Worm (Caenorhabditis elegans) whole organism, young adult: ENCODE measurements around the gene T24H7.2.
A peak's percentile ranks its signal among the peaks of the same experiment; 100 is the strongest.

Experiments used
- B0019.2 ChIP-seq: fragments of 200-800 bp; sonication (Bioruptor generic); conservative IDR thresholded peaks from 2 replicates; pipeline ENCODE4 v1.3.6; 2022; ENCODE audit warnings: missing genetic modification reagents, missing genetic modification characterization, missing compliant biosample characterization
- B0035.1 ChIP-seq: sonication (generic microtip); optimal IDR thresholded peaks from 2 replicates; lab custom pipeline; 2016; ENCODE audit warnings: missing genetic modification characterization, mild to moderate bottlenecking, missing compliant biosample characterization, missing genotype, missing genetic modification reagents
- C17E4.6 ChIP-seq: fragments of 200-800 bp; sonication (Bioruptor generic); IDR thresholded peaks from 2 replicates; pipeline ENCODE4 v1.3.6; 2022; ENCODE audit warnings: missing genetic modification reagents, missing genetic modification characterization, missing compliant biosample characterization
- F33H1.4 ChIP-seq: fragments of 200-800 bp; sonication (Bioruptor generic); IDR thresholded peaks from 2 replicates; pipeline ENCODE4 v1.3.6; 2022; ENCODE audit warnings: missing genetic modification reagents, missing genetic modification characterization, missing compliant biosample characterization
- F49E8.2 ChIP-seq: sonication (generic microtip); optimal IDR thresholded peaks from 3 replicates; lab custom pipeline; 2017; ENCODE audit warnings: missing genetic modification characterization, mild to moderate bottlenecking, missing compliant biosample characterization, antibody characterized with exemption, moderate library complexity; ENCODE audit not compliant: insufficient read depth
- F52B5.7 ChIP-seq: sonication (generic microtip); optimal IDR thresholded peaks from 2 replicates; lab custom pipeline; 2016; ENCODE audit warnings: mild to moderate bottlenecking, missing genetic modification characterization, missing compliant biosample characterization
- F57C9.4 ChIP-seq: sonication (generic microtip); optimal IDR thresholded peaks from 2 replicates; lab custom pipeline; 2017; ENCODE audit warnings: mild to moderate bottlenecking, missing genetic modification characterization, missing compliant biosample characterization
- T26A5.8 ChIP-seq: sonication (generic microtip); optimal IDR thresholded peaks from 2 replicates; lab custom pipeline; 2016; ENCODE audit warnings: missing genetic modification characterization, missing compliant biosample characterization
- Y53F4B.3 ChIP-seq: fragments of 200-800 bp; sonication (Bioruptor generic); IDR thresholded peaks from 2 replicates; pipeline ENCODE4 v1.3.6; 2022; ENCODE audit warnings: missing genetic modification reagents, missing genetic modification characterization, missing compliant biosample characterization
- Y67H2A.10 ChIP-seq: fragments of 200-800 bp; sonication (Bioruptor generic); conservative IDR thresholded peaks from 2 replicates; pipeline ENCODE4 v1.3.6; 2022; ENCODE audit warnings: missing genetic modification reagents, missing genetic modification characterization, missing compliant biosample characterization
- ama-1 ChIP-seq, 3 experiments: fragments of 150-350 bp in 1 of 3; sonication (generic microtip) in 2 of 3; optimal IDR thresholded peaks; 2 replicates each; lab custom pipeline; 2014 to 2018; ENCODE audit warnings: missing biosample characterization in 2 of 3, missing genetic modification characterization in 2 of 3, missing genetic modification reagents in 2 of 3
- aptf-2 ChIP-seq: fragments of 200-800 bp; sonication (Bioruptor generic); conservative IDR thresholded peaks from 2 replicates; pipeline ENCODE4 v1.3.6; 2022; ENCODE audit warnings: missing genetic modification reagents, missing genetic modification characterization, missing compliant biosample characterization
- bed-1 ChIP-seq: fragments of 200-800 bp; sonication (Bioruptor generic); IDR thresholded peaks from 2 replicates; pipeline ENCODE4 v1.3.6; 2022; ENCODE audit warnings: missing genetic modification reagents, missing genetic modification characterization, missing compliant biosample characterization
- bed-2 ChIP-seq: fragments of 200-800 bp; sonication (Bioruptor generic); IDR thresholded peaks from 2 replicates; pipeline ENCODE4 v1.3.6; 2022; ENCODE audit warnings: missing genetic modification reagents, missing genetic modification characterization, missing compliant biosample characterization
- cebp-1 ChIP-seq, 2 experiments: fragments of 200-800 bp in 1 of 2; sonication (Bioruptor generic) in 1 of 2; sonication (generic microtip) in 1 of 2; IDR thresholded peaks in 1 of 2; optimal IDR thresholded peaks in 1 of 2; 2 replicates each; pipeline versions ENCODE4 v1.3.6 to Lab custom; 2017 to 2022; ENCODE audit warnings: missing compliant biosample characterization in 2 of 2, missing genetic modification characterization in 2 of 2, mild to moderate bottlenecking in 1 of 2, missing genetic modification reagents in 1 of 2, moderate library complexity in 1 of 2
- cebp-2 ChIP-seq: fragments of 200-800 bp; sonication (Bioruptor generic); IDR thresholded peaks from 2 replicates; pipeline ENCODE4 v1.3.6; 2022; ENCODE audit warnings: missing genetic modification characterization, missing compliant biosample characterization
- ceh-79 ChIP-seq: sonication (generic microtip); optimal IDR thresholded peaks from 2 replicates; lab custom pipeline; 2017; ENCODE audit warnings: mild to moderate bottlenecking, missing genetic modification characterization, missing compliant biosample characterization
- ceh-91 ChIP-seq: fragments of 200-800 bp; sonication (Bioruptor generic); IDR thresholded peaks from 2 replicates; pipeline ENCODE4 v1.3.6; 2022; ENCODE audit warnings: missing genetic modification reagents, missing genetic modification characterization, missing compliant biosample characterization
- dpff-1 ChIP-seq: sonication (generic microtip); optimal IDR thresholded peaks from 2 replicates; lab custom pipeline; 2017; ENCODE audit warnings: mild to moderate bottlenecking, missing genetic modification characterization, missing compliant biosample characterization
- egl-18 ChIP-seq: fragments of 200-800 bp; sonication (Bioruptor generic); IDR thresholded peaks from 2 replicates; pipeline ENCODE4 v1.3.6; 2022; ENCODE audit warnings: missing genetic modification reagents, missing genetic modification characterization, missing compliant biosample characterization
- egl-44 ChIP-seq: fragments of 200-800 bp; sonication (Bioruptor generic); IDR thresholded peaks from 2 replicates; pipeline ENCODE4 v1.3.6; 2022; ENCODE audit warnings: missing genetic modification reagents, missing genetic modification characterization, missing compliant biosample characterization
- egrh-3 ChIP-seq: fragments of 200-800 bp; sonication (Bioruptor generic); IDR thresholded peaks from 2 replicates; pipeline ENCODE4 v1.3.6; 2022; ENCODE audit warnings: missing genetic modification reagents, missing genetic modification characterization, missing compliant biosample characterization
- him-1 ChIP-seq: sonication (generic microtip); optimal IDR thresholded peaks from 2 replicates; lab custom pipeline; 2016; ENCODE audit warnings: missing genotype, missing genetic modification reagents, missing genetic modification characterization, missing compliant biosample characterization
- hlh-12 ChIP-seq: sonication (generic microtip); optimal IDR thresholded peaks from 2 replicates; lab custom pipeline; 2016; ENCODE audit warnings: missing genetic modification characterization, missing compliant biosample characterization
- hlh-26 ChIP-seq: fragments of 200-800 bp; sonication (Bioruptor generic); conservative IDR thresholded peaks from 2 replicates; pipeline ENCODE4 v1.3.6; 2022; ENCODE audit warnings: missing genetic modification reagents, missing genetic modification characterization, missing compliant biosample characterization
- hrde-1 ChIP-seq: sonication (generic microtip); optimal IDR thresholded peaks from 2 replicates; lab custom pipeline; 2016; ENCODE audit warnings: missing genetic modification characterization, mild to moderate bottlenecking, missing compliant biosample characterization, moderate library complexity, missing genotype, missing genetic modification reagents, borderline replicate concordance
- lin-26 ChIP-seq: fragments of 200-800 bp; sonication (Bioruptor generic); IDR thresholded peaks from 2 replicates; pipeline ENCODE4 v1.3.6; 2022; ENCODE audit warnings: missing genetic modification reagents, missing genetic modification characterization, missing compliant biosample characterization
- lsl-1 ChIP-seq: fragments of 200-800 bp; sonication (Bioruptor generic); optimal IDR thresholded peaks from 2 replicates; lab custom pipeline; 2018; ENCODE audit warnings: mild to moderate bottlenecking, missing genetic modification characterization, moderate library complexity, missing compliant biosample characterization
- madf-3 ChIP-seq: fragments of 200-800 bp; sonication (Bioruptor generic); IDR thresholded peaks from 2 replicates; pipeline ENCODE4 v1.3.6; 2022; ENCODE audit warnings: missing genetic modification reagents, missing genetic modification characterization, missing compliant biosample characterization
- madf-6 ChIP-seq: fragments of 200-800 bp; sonication (Bioruptor generic); IDR thresholded peaks from 2 replicates; pipeline ENCODE4 v1.3.6; 2022; ENCODE audit warnings: missing genetic modification reagents, missing genetic modification characterization, missing compliant biosample characterization
- mcd-1 ChIP-seq: fragments of 200-800 bp; sonication (Bioruptor generic); IDR thresholded peaks from 2 replicates; pipeline ENCODE4 v1.3.6; 2022; ENCODE audit warnings: missing genetic modification reagents, missing genetic modification characterization, missing compliant biosample characterization
- mxl-1 ChIP-seq: sonication (generic microtip); optimal IDR thresholded peaks from 2 replicates; lab custom pipeline; 2016; ENCODE audit warnings: missing genetic modification characterization, missing compliant biosample characterization
- nfya-1 ChIP-seq: sonication (generic microtip); optimal IDR thresholded peaks from 2 replicates; lab custom pipeline; 2017; ENCODE audit warnings: antibody characterized with exemption, missing compliant biosample characterization, missing genetic modification characterization, borderline replicate concordance; ENCODE audit not compliant: insufficient read depth
- nfyb-1 ChIP-seq: fragments of 200-800 bp; sonication (Bioruptor generic); IDR thresholded peaks from 2 replicates; pipeline ENCODE4 v1.3.6; 2022; ENCODE audit warnings: missing genetic modification reagents, missing genetic modification characterization, missing compliant biosample characterization
- nhr-27 ChIP-seq: fragments of 200-800 bp; sonication (Bioruptor generic); optimal IDR thresholded peaks from 2 replicates; lab custom pipeline; 2018; ENCODE audit warnings: mild to moderate bottlenecking, missing genetic modification characterization, moderate library complexity, missing compliant biosample characterization
- nhr-80 ChIP-seq: sonication (generic microtip); optimal IDR thresholded peaks from 2 replicates; lab custom pipeline; 2016; ENCODE audit warnings: missing genetic modification characterization, missing compliant biosample characterization
- pbrm-1 ChIP-seq: fragments of 200-800 bp; sonication (Bioruptor generic); IDR thresholded peaks from 2 replicates; pipeline ENCODE4 v1.3.6; 2022; ENCODE audit warnings: missing genetic modification reagents, missing genetic modification characterization, missing compliant biosample characterization
- sdz-38 ChIP-seq: sonication (generic microtip); optimal IDR thresholded peaks from 2 replicates; lab custom pipeline; 2016; ENCODE audit warnings: missing genotype, missing genetic modification characterization, missing compliant biosample characterization
- snpc-1.1 ChIP-seq: sonication (generic microtip); optimal IDR thresholded peaks from 2 replicates; lab custom pipeline; 2017; ENCODE audit warnings: missing genetic modification characterization, mild to moderate bottlenecking, missing compliant biosample characterization, antibody characterized with exemption, moderate library complexity, missing genotype, missing genetic modification reagents; ENCODE audit not compliant: insufficient read depth
- snpc-1.3 ChIP-seq: sonication (generic microtip); optimal IDR thresholded peaks from 2 replicates; lab custom pipeline; 2017; ENCODE audit warnings: missing genetic modification characterization, mild to moderate bottlenecking, missing compliant biosample characterization, antibody characterized with exemption, moderate library complexity, missing genotype, missing genetic modification reagents; ENCODE audit not compliant: insufficient read depth
- snpc-3.4 ChIP-seq: sonication (generic microtip); optimal IDR thresholded peaks from 2 replicates; lab custom pipeline; 2017; ENCODE audit warnings: missing genetic modification characterization, mild to moderate bottlenecking, missing compliant biosample characterization, antibody characterized with exemption, moderate library complexity, missing genotype, missing genetic modification reagents
- xnd-1 ChIP-seq: sonication (generic microtip); optimal IDR thresholded peaks from 2 replicates; lab custom pipeline; 2016; ENCODE audit warnings: missing genotype, missing genetic modification reagents, missing genetic modification characterization, missing compliant biosample characterization
- ztf-18 ChIP-seq: sonication (generic microtip); optimal IDR thresholded peaks from 2 replicates; lab custom pipeline; 2016; ENCODE audit warnings: missing genotype, mild to moderate bottlenecking, missing genetic modification characterization, missing compliant biosample characterization
- ztf-22 ChIP-seq: fragments of 200-800 bp; sonication (Bioruptor generic); optimal IDR thresholded peaks from 2 replicates; lab custom pipeline; 2018; ENCODE audit warnings: mild to moderate bottlenecking, missing genetic modification characterization, moderate library complexity, missing compliant biosample characterization
- ztf-25 ChIP-seq: fragments of 200-800 bp; sonication (Bioruptor generic); IDR thresholded peaks from 2 replicates; pipeline ENCODE4 v1.3.6; 2022; ENCODE audit warnings: missing genetic modification reagents, missing genetic modification characterization, missing compliant biosample characterization
- ztf-28 ChIP-seq: fragments of 200-800 bp; sonication (Bioruptor generic); IDR thresholded peaks from 2 replicates; pipeline ENCODE4 v1.3.6; 2022; ENCODE audit warnings: missing genetic modification reagents, missing genetic modification characterization, missing compliant biosample characterization
- ztf-6 ChIP-seq: fragments of 200-800 bp; sonication (Bioruptor generic); IDR thresholded peaks from 2 replicates; pipeline ENCODE4 v1.3.6; 2022; ENCODE audit warnings: missing genetic modification reagents, missing genetic modification characterization, missing compliant biosample characterization

T24H7.2 gene

DNA sequence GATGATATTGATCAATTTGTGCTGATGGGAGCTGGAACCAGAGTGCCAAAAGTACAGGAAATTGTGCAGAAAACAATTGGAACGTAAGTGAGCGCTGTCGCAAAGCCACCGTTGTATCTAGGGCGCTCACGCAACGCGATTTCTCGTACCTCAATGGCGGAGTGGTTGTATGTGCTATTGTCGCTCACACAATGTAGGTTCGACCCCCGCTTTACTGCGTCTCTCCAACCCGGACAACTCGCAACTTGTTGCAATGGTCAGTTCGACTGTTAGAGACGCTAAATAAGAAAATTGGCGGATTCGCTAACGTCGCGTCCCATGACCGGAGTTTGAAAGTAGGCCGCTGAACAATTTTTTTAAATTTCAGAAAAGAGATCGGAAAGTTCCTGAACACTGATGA lies 1.4 kb downstream of the T24H7.2 start (continued):
- TF ChIP-seq F49E8.2 (peak; percentile 82), bed-2 (GFP tag; lab: Robert Waterston, UW) (0 out of 2 replicates have a peak, but pooled peaks have one; percentile 15), egl-18 (GFP tag; lab: Robert Waterston, UW) (no peak), dpff-1 (tag; lab: Kevin White, UChicago) (no peak), ztf-25 (GFP tag; lab: Robert Waterston, UW) (no peak), sdz-38 (tag; lab: Kevin White, UChicago) (no peak), lsl-1 (GFP tag; lab: Kevin White, UChicago) (peak; percentile 43), aptf-2 (GFP tag; lab: Robert Waterston, UW) (no peak), F52B5.7 (tag; lab: Kevin White, UChicago) (peak; percentile 17), mcd-1 (GFP tag; lab: Robert Waterston, UW) (peak; percentile 54; the same call in 1 of the 2 replicates), nhr-27 (no peak), nfya-1 (no peak), madf-3 (GFP tag; lab: Robert Waterston, UW) (no peak), hrde-1 (peak; percentile 43), xnd-1 (tag; lab: Kevin White, UChicago) (no peak), snpc-1.1 (tag; lab: Kevin White, UChicago) (no peak), F57C9.4 (tag; lab: Kevin White, UChicago) (no peak), cebp-1 (GFP tag; IDR thresholded peaks at IDR 0.05; lab: Robert Waterston, UW) (0 out of 2 replicates have a peak, but pooled peaks have one; percentile 11), cebp-1 (tag; optimal IDR thresholded peaks at IDR 0.05; lab: Kevin White, UChicago) (peak; percentile 62), ama-1 (optimal IDR thresholded peaks at IDR 0.05; lab: Kevin White, UChicago) (no peak), ama-1 (GFP tag; optimal IDR thresholded peaks at IDR 0.05; lab: Kevin White, UChicago) (peak; percentile 66 to 71), Y53F4B.3 (GFP tag; lab: Robert Waterston, UW) (no peak), him-1 (tag; lab: Kevin White, UChicago) (no peak), lin-26 (GFP tag; lab: Robert Waterston, UW) (peak; percentile 80), nhr-80 (peak; percentile 35), hlh-26 (no peak), T26A5.8 (tag; lab: Kevin White, UChicago) (no peak), pbrm-1 (GFP tag; lab: Robert Waterston, UW) (peak; percentile 16; the same call in 1 of the 2 replicates), hlh-12 (tag; lab: Kevin White, UChicago) (no peak), snpc-3.4 (tag; lab: Kevin White, UChicago) (peak; percentile 56), cebp-2 (GFP tag; lab: Robert Waterston, UW) (0 out of 2 replicates have a peak, but pooled peaks have one; percentile 41), egl-44 (GFP tag; lab: Robert Waterston, UW) (no peak; the same call in 1 of the 2 replicates), B0035.1 (tag; lab: Kevin White, UChicago) (no peak), ztf-22 (no peak), B0019.2 (peak; percentile 36; the same call in 1 of the 2 replicates), madf-6 (peak; percentile 55), ztf-18 (tag; lab: Kevin White, UChicago) (peak; percentile 68), C17E4.6 (GFP tag; lab: Robert Waterston, UW) (no peak), ceh-91 (no peak), nfyb-1 (peak; percentile 63), ztf-28 (no peak), Y67H2A.10 (no peak), snpc-1.3 (tag; lab: Kevin White, UChicago) (no peak), F33H1.4 (GFP tag; lab: Robert Waterston, UW) (peak; percentile 46), egrh-3 (GFP tag; lab: Robert Waterston, UW) (peak; percentile 17; the same call in 1 of the 2 replicates), ztf-6 (GFP tag; lab: Robert Waterston, UW) (no peak), mxl-1 (tag; lab: Kevin White, UChicago) (no peak), ceh-79 (tag; lab: Kevin White, UChicago) (no peak), bed-1 (no peak)
